Worm (Caenorhabditis elegans) whole organism, mixed stage, embryonic: ENCODE measurements around the gene Y49E10.16.

Source experiments
- blmp-1 ChIP-seq: fragments of 150-350 bp; optimal IDR thresholded peaks from 2 replicates; lab custom pipeline; 2014; ENCODE audit warnings: missing biosample characterization, missing genetic modification characterization
- ceh-39 ChIP-seq: fragments of 150-350 bp; optimal IDR thresholded peaks from 2 replicates; lab custom pipeline; 2014; ENCODE audit warnings: missing biosample characterization, missing genetic modification characterization
- ces-1 ChIP-seq: fragments of 150-350 bp; optimal IDR thresholded peaks from 2 replicates; lab custom pipeline; 2014; ENCODE audit warnings: missing biosample characterization, missing genetic modification reagents, missing genetic modification characterization
- mab-5 ChIP-seq: fragments of 150-350 bp; optimal IDR thresholded peaks from 2 replicates; lab custom pipeline; 2014; ENCODE audit warnings: missing biosample characterization, missing genetic modification characterization
- nhr-12 ChIP-seq: fragments of 150-350 bp; optimal IDR thresholded peaks from 2 replicates; lab custom pipeline; 2014; ENCODE audit warnings: missing biosample characterization, missing genetic modification characterization
- sem-2 ChIP-seq: fragments of 200-800 bp; sonication (Bioruptor generic); optimal IDR thresholded peaks from 2 replicates; lab custom pipeline; 2018; ENCODE audit warnings: mild to moderate bottlenecking, missing genetic modification characterization, missing compliant biosample characterization
- snpc-4 ChIP-seq: fragments of 150-350 bp; optimal IDR thresholded peaks from 2 replicates; lab custom pipeline; 2014; ENCODE audit warnings: missing biosample characterization, missing genetic modification characterization
- tbx-8 ChIP-seq: fragments of 200-800 bp; sonication (Bioruptor generic); optimal IDR thresholded peaks from 2 replicates; lab custom pipeline; 2018; ENCODE audit warnings: mild to moderate bottlenecking, missing genetic modification characterization, moderate library complexity, missing compliant biosample characterization
- unc-120 ChIP-seq: sonication (generic microtip); optimal IDR thresholded peaks from 2 replicates; lab custom pipeline; 2017; ENCODE audit warnings: missing genetic modification characterization, missing compliant biosample characterization; ENCODE audit not compliant: poor library complexity, severe bottlenecking
- unc-39 ChIP-seq: fragments of 150-350 bp; optimal IDR thresholded peaks from 2 replicates; lab custom pipeline; 2014; ENCODE audit warnings: missing biosample characterization, missing genetic modification characterization
- unc-62 ChIP-seq: fragments of 150-350 bp; optimal IDR thresholded peaks from 2 replicates; lab custom pipeline; 2014; ENCODE audit warnings: missing biosample characterization, missing genetic modification reagents, missing genetic modification characterization

- TF ChIP-seq unc-62 (GFP tag; lab: Kevin White, UChicago) (no peak), blmp-1 (tag; lab: Kevin White, UChicago) (no peak), snpc-4 (tag; lab: Kevin White, UChicago) (no peak), unc-39 (no peak), tbx-8 (no peak), mab-5 (tag; lab: Kevin White, UChicago) (no peak), sem-2 (GFP tag; lab: Kevin White, UChicago) (no peak), unc-120 (tag; lab: Kevin White, UChicago) (no peak), ces-1 (GFP tag; lab: Kevin White, UChicago) (no peak), nhr-12 (tag; lab: Kevin White, UChicago) (no peak), ceh-39 (tag; lab: Kevin White, UChicago) (no peak)
Observed at ce11 chrIII:12437020-12437419, 6.7 kb downstream of the Y49E10.16 start.
